Fruit fly (Drosophila melanogaster): ENCODE measurements around the gene CG17726.

Gene CG17726

dm6 chr3R:11208766-11209331 lies 17.7 kb upstream of the CG17726 start:
- no peak for TF ChIP-seq CG9876 (GFP tag; optimal IDR thresholded peaks at IDR 0.05)
- TF ChIP-seq Med (GFP tag): peak; percentile 94
- no peak for TF ChIP-seq sr (GFP tag; IDR thresholded peaks at IDR 0.05)
- no peak for TF ChIP-seq Aef1 (GFP tag; IDR thresholded peaks at IDR 0.05)
- TF ChIP-seq Ets97D (GFP tag; optimal IDR thresholded peaks at IDR 0.05): peak; percentile 96
- peak; percentile 83 for TF ChIP-seq CG10979 (tag; optimal IDR thresholded peaks at IDR 0.05)
- no peak for TF ChIP-seq br (optimal IDR thresholded peaks at IDR 0.05)
- TF ChIP-seq Sry-δ (GFP tag; optimal IDR thresholded peaks at IDR 0.05): no peak
- TF ChIP-seq mld (GFP tag; IDR thresholded peaks at IDR 0.05; ENCODE audit: partially characterized antibody): no peak
- peak; percentile 11 for TF ChIP-seq CG7839 (tag; optimal IDR thresholded peaks at IDR 0.05)
- 0 out of 3 replicates have a peak, but pooled peaks have one; percentile 28 for TF ChIP-seq ci (GFP tag; IDR thresholded peaks at IDR 0.05)
- TF ChIP-seq Opbp (GFP tag; IDR thresholded peaks at IDR 0.05; ENCODE audit: partially characterized antibody): 0 out of 3 replicates have a peak, but pooled peaks have one; percentile 37
- peak; percentile 34; the same call in 1 of the 2 replicates for TF ChIP-seq Bgb (GFP tag; IDR thresholded peaks at IDR 0.05; ENCODE audit: partially characterized antibody)
- no peak for TF ChIP-seq CG8290 (GFP tag; optimal IDR thresholded peaks at IDR 0.05)
- peak in 1 of 2 experiments; percentile 8 for TF ChIP-seq CG8290 (tag; optimal IDR thresholded peaks at IDR 0.05)
- 0 out of 2 replicates have a peak, but pooled peaks have one; percentile 8 for TF ChIP-seq Atf6 (GFP tag; IDR thresholded peaks at IDR 0.05)
- TF ChIP-seq amos (GFP tag; IDR thresholded peaks at IDR 0.05; ENCODE audit: partially characterized antibody): peak; percentile 2; the same call in 1 of the 2 replicates
- peak in 1 of 2 experiments; percentile 98 for TF ChIP-seq Pdp1 (GFP tag; optimal IDR thresholded peaks at IDR 0.05)
- peak; percentile 95 for TF ChIP-seq CG7372 (GFP tag; IDR thresholded peaks at IDR 0.05)
- TF ChIP-seq CG33213 (GFP tag; optimal IDR thresholded peaks at IDR 0.05): no peak
- no peak for TF ChIP-seq pho (GFP tag; optimal IDR thresholded peaks at IDR 0.05)
- no peak for TF ChIP-seq Nf-YB (GFP tag; optimal IDR thresholded peaks at IDR 0.05)
- TF ChIP-seq HmgZ (tag; optimal IDR thresholded peaks at IDR 0.05): peak; percentile 39
- TF ChIP-seq CTCF (GFP tag; optimal IDR thresholded peaks at IDR 0.05): peak; percentile 53
- no peak for TF ChIP-seq CG2712 (tag; optimal IDR thresholded peaks at IDR 0.05)
- TF ChIP-seq CG15479 (GFP tag; optimal IDR thresholded peaks at IDR 0.05): peak; percentile 35
- no peak for TF ChIP-seq CG12391 (tag; optimal IDR thresholded peaks at IDR 0.05)
- no peak for TF ChIP-seq Fer1 (GFP tag; optimal IDR thresholded peaks at IDR 0.05)
- TF ChIP-seq Eip74EF (GFP tag; optimal IDR thresholded peaks at IDR 0.05): peak in 1 of 2 experiments; percentile 61
- TF ChIP-seq CG18764 (GFP tag; optimal IDR thresholded peaks at IDR 0.05): no peak

dm6 chr3R:11209801-11210402 lies 16.7 kb upstream of the CG17726 start, which contains the start of the genes SdhC and Tctp:
SdhC (minus strand) TSS chr3R:11209849.
Tctp (plus strand) TSS chr3R:11210247.
- no peak for TF ChIP-seq CG9876 (GFP tag; optimal IDR thresholded peaks at IDR 0.05)
- TF ChIP-seq gce (GFP tag; IDR thresholded peaks at IDR 0.05): no peak
- no peak for TF ChIP-seq CG7928 (GFP tag; optimal IDR thresholded peaks at IDR 0.05)
- TF ChIP-seq oc (tag; optimal IDR thresholded peaks at IDR 0.05): no peak
- TF ChIP-seq lbe (GFP tag; optimal IDR thresholded peaks at IDR 0.05): peak; percentile 7
- TF ChIP-seq corto (GFP tag; optimal IDR thresholded peaks at IDR 0.05): no peak
- no peak for TF ChIP-seq nau (GFP tag; optimal IDR thresholded peaks at IDR 0.05)
- no peak for TF ChIP-seq CG4730 (GFP tag; IDR thresholded peaks at IDR 0.05)
- peak; percentile 60 for TF ChIP-seq CG15514 (GFP tag; optimal IDR thresholded peaks at IDR 0.05)
- no peak for TF ChIP-seq CG14050 (GFP tag; IDR thresholded peaks at IDR 0.05)
- TF ChIP-seq gt (GFP tag; IDR thresholded peaks at IDR 0.05): no peak
- peak; percentile 74 for TF ChIP-seq Dref (GFP tag; IDR thresholded peaks at IDR 0.05)
- TF ChIP-seq jumu (GFP tag; optimal IDR thresholded peaks at IDR 0.05): peak; percentile 25
- TF ChIP-seq en (GFP tag; optimal IDR thresholded peaks at IDR 0.05): no peak
- peak; percentile 49 for TF ChIP-seq tin (GFP tag; optimal IDR thresholded peaks at IDR 0.05)
- no peak for TF ChIP-seq CG32767 (GFP tag; IDR thresholded peaks at IDR 0.05)
- no peak for TF ChIP-seq CG14860 (GFP tag; IDR thresholded peaks at IDR 0.05; ENCODE audit: partially characterized antibody)
- TF ChIP-seq CG11093 (GFP tag; IDR thresholded peaks at IDR 0.05): no peak
- no peak for TF ChIP-seq yki (optimal IDR thresholded peaks at IDR 0.05)
- no peak for TF ChIP-seq CG8359 (GFP tag; optimal IDR thresholded peaks at IDR 0.05; ENCODE audit: borderline replicate concordance)
- no peak for TF ChIP-seq CG12744 (GFP tag; optimal IDR thresholded peaks at IDR 0.05)
- peak; percentile 72 for TF ChIP-seq CG13894 (tag; optimal IDR thresholded peaks at IDR 0.05)

All from whole organism, embryonic.